Fruit fly (Drosophila melanogaster): ENCODE data around the gene Cep290.

Gene Cep290

DNA sequence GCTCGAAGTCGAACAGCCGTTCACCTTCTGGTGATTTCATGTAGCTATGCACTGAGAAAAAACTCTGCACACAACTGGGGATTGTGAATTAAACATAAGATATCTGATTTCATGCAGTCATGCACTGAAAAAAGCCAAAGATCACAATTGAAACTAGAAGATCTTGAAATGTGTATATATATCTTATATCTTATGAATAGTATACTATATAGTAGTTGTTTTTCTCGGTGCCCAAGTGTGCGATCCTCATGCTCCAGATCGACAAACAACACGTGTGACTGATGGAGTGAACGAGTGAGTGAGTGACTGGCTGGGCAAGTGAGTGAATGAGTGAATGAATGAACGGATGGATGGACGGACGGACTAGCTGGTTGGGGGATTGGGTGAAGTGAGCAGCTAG lies 21.8 kb upstream of the Cep290 start (continued):
- peak; percentile 86 for TF ChIP-seq svp (GFP tag)
- peak; percentile 86 for TF ChIP-seq CG10669 (GFP tag; optimal IDR thresholded peaks at IDR 0.05)
- TF ChIP-seq Gug (GFP tag; IDR thresholded peaks at IDR 0.05), result peak; percentile 78
- TF ChIP-seq Eip78C (GFP tag), result peak; percentile 95
- TF ChIP-seq CG6163 (GFP tag; IDR thresholded peaks at IDR 0.05), result peak; percentile 92
- TF ChIP-seq CG1621 (tag; optimal IDR thresholded peaks at IDR 0.05), result peak; percentile 56
- TF ChIP-seq fd59A (GFP tag; optimal IDR thresholded peaks at IDR 0.05), result peak; percentile 50
- TF ChIP-seq CG8632 (GFP tag; optimal IDR thresholded peaks at IDR 0.05), result peak; percentile 59
- TF ChIP-seq CG8119 (GFP tag; IDR thresholded peaks at IDR 0.05), result peak; percentile 72
- peak; percentile 75 for TF ChIP-seq acj6 (GFP tag; optimal IDR thresholded peaks at IDR 0.05)
- peak; percentile 86 for TF ChIP-seq achi (GFP tag; optimal IDR thresholded peaks at IDR 0.05)
- peak; percentile 50 for TF ChIP-seq Blimp-1 (GFP tag; optimal IDR thresholded peaks at IDR 0.05)
- TF ChIP-seq Sox102F (GFP tag; optimal IDR thresholded peaks at IDR 0.05), result peak; percentile 66
- TF ChIP-seq ss (GFP tag; optimal IDR thresholded peaks at IDR 0.05), result peak in 1 of 2 experiments; percentile 70
- peak; percentile 79 for TF ChIP-seq CG10631 (GFP tag; optimal IDR thresholded peaks at IDR 0.05)
- peak; percentile 80 for TF ChIP-seq net (GFP tag; optimal IDR thresholded peaks at IDR 0.05)
- TF ChIP-seq dac (GFP tag; optimal IDR thresholded peaks at IDR 0.05), result peak; percentile 7
- TF ChIP-seq fkh (GFP tag; optimal IDR thresholded peaks at IDR 0.05), result no peak

DNA sequence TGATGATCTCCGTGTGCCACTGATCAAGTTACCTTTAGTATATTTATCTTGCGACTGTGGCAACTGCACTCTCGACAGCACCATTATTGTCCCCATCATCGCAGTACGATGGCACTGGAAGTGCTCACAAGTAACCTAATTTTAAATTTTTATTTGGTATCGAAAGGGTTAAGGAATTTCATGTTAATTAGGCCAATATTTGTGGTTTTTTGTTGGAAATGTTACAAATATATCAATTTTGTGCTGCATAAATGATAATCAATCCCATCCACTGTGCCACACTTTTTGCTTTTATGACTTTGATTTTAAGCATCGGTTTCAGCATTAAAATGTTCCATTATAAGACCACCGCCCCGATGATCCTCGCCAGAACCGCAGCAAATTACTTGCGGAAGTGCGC lies 21.1 kb upstream of the Cep290 start:
- TF ChIP-seq CG15336 (GFP tag; IDR thresholded peaks at IDR 0.05) (peak; percentile 53), Eip78C (GFP tag) (peak; percentile 93), Ets96B (tag; optimal IDR thresholded peaks at IDR 0.05) (peak; percentile 73), esn (GFP tag; optimal IDR thresholded peaks at IDR 0.05) (peak; percentile 81), Met (GFP tag; optimal IDR thresholded peaks at IDR 0.05) (peak; percentile 83), CG11294 (GFP tag; IDR thresholded peaks at IDR 0.05) (no peak), CG34406 (GFP tag; optimal IDR thresholded peaks at IDR 0.05) (peak; percentile 73), topi (GFP tag; optimal IDR thresholded peaks at IDR 0.05) (peak; percentile 79), Eip75B (GFP tag; optimal IDR thresholded peaks at IDR 0.05) (peak; percentile 83), eg (GFP tag; IDR thresholded peaks at IDR 0.05) (peak; percentile 58), CG3032 (tag; optimal IDR thresholded peaks at IDR 0.05) (peak; percentile 75), Blimp-1 (GFP tag; optimal IDR thresholded peaks at IDR 0.05) (no peak), Sox15 (GFP tag; optimal IDR thresholded peaks at IDR 0.05) (peak; percentile 53), CG6276 (GFP tag; optimal IDR thresholded peaks at IDR 0.05) (no peak), Ets21C (GFP tag; optimal IDR thresholded peaks at IDR 0.05) (peak; percentile 62), CG9139 (GFP tag; optimal IDR thresholded peaks at IDR 0.05) (no peak), CG11902 (GFP tag; optimal IDR thresholded peaks at IDR 0.05) (peak; percentile 51), fd59A (GFP tag; optimal IDR thresholded peaks at IDR 0.05) (peak; percentile 45), pdm3 (GFP tag; optimal IDR thresholded peaks at IDR 0.05) (peak; percentile 75), CG16779 (tag; optimal IDR thresholded peaks at IDR 0.05) (no peak), achi (GFP tag; optimal IDR thresholded peaks at IDR 0.05) (peak; percentile 82), OdsH (GFP tag; optimal IDR thresholded peaks at IDR 0.05) (peak; percentile 79), dsx (GFP tag; optimal IDR thresholded peaks at IDR 0.05; ENCODE audit: poor library complexity, severe bottlenecking) (no peak), Hr39 (GFP tag; optimal IDR thresholded peaks at IDR 0.05) (peak; percentile 85), dac (GFP tag; optimal IDR thresholded peaks at IDR 0.05) (no peak), CG6808 (GFP tag; optimal IDR thresholded peaks at IDR 0.05) (peak; percentile 70), spab (GFP tag; optimal IDR thresholded peaks at IDR 0.05) (peak; percentile 69), CG7368 (GFP tag; optimal IDR thresholded peaks at IDR 0.05) (peak; percentile 75), salr (GFP tag; optimal IDR thresholded peaks at IDR 0.05) (peak; percentile 23 to 48), Hr4 (GFP tag; optimal IDR thresholded peaks at IDR 0.05) (peak; percentile 34), fkh (GFP tag; optimal IDR thresholded peaks at IDR 0.05) (no peak), CG8632 (GFP tag; optimal IDR thresholded peaks at IDR 0.05) (peak; percentile 70), acj6 (GFP tag; optimal IDR thresholded peaks at IDR 0.05) (peak; percentile 73), Eip93F (GFP tag; optimal IDR thresholded peaks at IDR 0.05) (peak; percentile 49), CG32006 (GFP tag; optimal IDR thresholded peaks at IDR 0.05) (peak; percentile 57), Lpt (GFP tag; optimal IDR thresholded peaks at IDR 0.05) (peak; percentile 21), cyc (GFP tag; optimal IDR thresholded peaks at IDR 0.05) (peak; percentile 80), net (GFP tag; optimal IDR thresholded peaks at IDR 0.05) (peak; percentile 50), CG8319 (GFP tag; optimal IDR thresholded peaks at IDR 0.05) (peak; percentile 58), CG10669 (GFP tag; optimal IDR thresholded peaks at IDR 0.05) (peak; percentile 75), CG3919 (GFP tag; optimal IDR thresholded peaks at IDR 0.05) (peak; percentile 77)

All from whole organism, prepupa.